Fruit fly (Drosophila melanogaster): ENCODE results near the gene Tmem43.

- TF ChIP-seq nau (GFP tag; optimal IDR thresholded peaks at IDR 0.05) (no peak), pita (GFP tag; optimal IDR thresholded peaks at IDR 0.05) (no peak), CG3847 (GFP tag; IDR thresholded peaks at IDR 0.05) (no peak), CG15514 (GFP tag; optimal IDR thresholded peaks at IDR 0.05) (no peak), ci (GFP tag; IDR thresholded peaks at IDR 0.05) (no peak), MTF-1 (GFP tag; optimal IDR thresholded peaks at IDR 0.05; ENCODE audit: borderline replicate concordance) (no peak), CG17328 (GFP tag; IDR thresholded peaks at IDR 0.05) (no peak), Bdp1 (GFP tag; optimal IDR thresholded peaks at IDR 0.05) (no peak), CrebB (tag; optimal IDR thresholded peaks at IDR 0.05) (no peak), slp2 (GFP tag; optimal IDR thresholded peaks at IDR 0.05) (no peak)
Observed at dm6 chr3L:7952978-7953377, 38.1 kb upstream of the Tmem43 start.
